Fruit fly (Drosophila melanogaster) whole organism, embryonic: ENCODE data around the gene CG5850.

Experiments
- BEAF-32 ChIP-seq: fragments of 200-800 bp; sonication (Bioruptor generic); optimal IDR thresholded peaks from 3 replicates; lab custom pipeline; 2017; ENCODE audit warnings: missing biosample characterization, missing genetic modification characterization, mild to moderate bottlenecking, moderate library complexity, missing genetic modification reagents
- Bteb2 ChIP-seq: fragments of 200-800 bp; sonication (Bioruptor generic); optimal IDR thresholded peaks from 2 replicates; lab custom pipeline; 2016; ENCODE audit warnings: missing biosample characterization, missing genetic modification characterization
- CG10147 ChIP-seq: fragments of 200-800 bp; sonication (Bioruptor generic); optimal IDR thresholded peaks from 2 replicates; lab custom pipeline; 2019; ENCODE audit warnings: missing biosample characterization, mild to moderate bottlenecking, missing genetic modification characterization, moderate library complexity
- CG10431 ChIP-seq: fragments of 200-800 bp; sonication (Bioruptor generic); optimal IDR thresholded peaks from 3 replicates; lab custom pipeline; 2018; ENCODE audit warnings: missing biosample characterization, mild to moderate bottlenecking, missing genetic modification characterization
- CG10654 ChIP-seq: fragments of 200-800 bp; sonication (Bioruptor generic); optimal IDR thresholded peaks from 2 replicates; lab custom pipeline; 2016; ENCODE audit warnings: missing biosample characterization, missing genetic modification characterization
- CG11456 ChIP-seq: fragments of 200-800 bp; sonication (Bioruptor generic); IDR thresholded peaks from 3 replicates; pipeline ENCODE4 v1.3.6; 2022; ENCODE audit warnings: missing biosample characterization, missing genetic modification characterization
- CG12299 ChIP-seq: fragments of 200-800 bp; sonication (Bioruptor generic); optimal IDR thresholded peaks from 2 replicates; lab custom pipeline; 2018; ENCODE audit warnings: missing biosample characterization, mild to moderate bottlenecking, missing genetic modification characterization
- CG13287 ChIP-seq: fragments of 200-800 bp; sonication (Bioruptor generic); IDR thresholded peaks from 2 replicates; pipeline ENCODE4 v1.3.6; 2022; ENCODE audit warnings: missing biosample characterization, missing genetic modification characterization; ENCODE audit not compliant: partially characterized antibody
- CG14710 ChIP-seq: fragments of 200-800 bp; sonication (Bioruptor generic); optimal IDR thresholded peaks from 3 replicates; lab custom pipeline; 2019; ENCODE audit warnings: missing biosample characterization, mild to moderate bottlenecking, missing genetic modification characterization, moderate library complexity
- CG15696 ChIP-seq: fragments of 200-800 bp; sonication (Bioruptor generic); optimal IDR thresholded peaks from 2 replicates; lab custom pipeline; 2019; ENCODE audit warnings: missing biosample characterization, mild to moderate bottlenecking, missing genetic modification characterization, moderate library complexity
- CG16813 ChIP-seq: fragments of 200-800 bp; sonication (Bioruptor generic); IDR thresholded peaks from 3 replicates; pipeline ENCODE4 v1.3.6; 2022; ENCODE audit warnings: missing biosample characterization, missing genetic modification characterization; ENCODE audit not compliant: partially characterized antibody
- CG17361 ChIP-seq: fragments of 200-800 bp; sonication (Bioruptor generic); IDR thresholded peaks from 3 replicates; pipeline ENCODE4 v1.3.6; 2022; ENCODE audit warnings: missing biosample characterization, missing genetic modification characterization
- CG17829 ChIP-seq: fragments of 200-800 bp; optimal IDR thresholded peaks from 2 replicates; lab custom pipeline; 2019; ENCODE audit warnings: missing biosample characterization, mild to moderate bottlenecking, missing genetic modification characterization, moderate library complexity
- CG18262 ChIP-seq: fragments of 200-800 bp; optimal IDR thresholded peaks from 3 replicates; lab custom pipeline; 2019; ENCODE audit warnings: missing biosample characterization, mild to moderate bottlenecking, missing genetic modification characterization, moderate library complexity
- CG2116 ChIP-seq: fragments of 200-800 bp; sonication (Bioruptor generic); optimal IDR thresholded peaks from 3 replicates; lab custom pipeline; 2018; ENCODE audit warnings: missing biosample characterization, mild to moderate bottlenecking, missing genetic modification characterization
- CG2678 ChIP-seq: fragments of 200-800 bp; sonication (Bioruptor generic); optimal IDR thresholded peaks from 3 replicates; lab custom pipeline; 2019; ENCODE audit warnings: missing biosample characterization, mild to moderate bottlenecking, missing genetic modification characterization, moderate library complexity
- CG30403 ChIP-seq: fragments of 200-800 bp; sonication (Bioruptor generic); optimal IDR thresholded peaks from 3 replicates; lab custom pipeline; 2016; ENCODE audit warnings: missing biosample characterization, missing genetic modification characterization
- CG34224 ChIP-seq: fragments of 200-800 bp; sonication (Bioruptor generic); IDR thresholded peaks from 3 replicates; pipeline ENCODE4 v1.3.6; 2022; ENCODE audit warnings: missing biosample characterization, missing genetic modification characterization; ENCODE audit not compliant: partially characterized antibody
- CG7928 ChIP-seq: fragments of 200-800 bp; sonication (Bioruptor generic); optimal IDR thresholded peaks from 2 replicates; lab custom pipeline; 2017; ENCODE audit warnings: missing biosample characterization, mild to moderate bottlenecking, missing genetic modification characterization
- CG7987 ChIP-seq: fragments of 200-800 bp; sonication (Bioruptor generic); optimal IDR thresholded peaks from 2 replicates; lab custom pipeline; 2018; ENCODE audit warnings: missing biosample characterization, mild to moderate bottlenecking, missing genetic modification characterization, moderate library complexity
- CG9437 ChIP-seq: fragments of 200-800 bp; sonication (Bioruptor generic); optimal IDR thresholded peaks from 2 replicates; lab custom pipeline; 2018; ENCODE audit warnings: missing biosample characterization, mild to moderate bottlenecking, missing genetic modification characterization
- Chrac-16 ChIP-seq: fragments of 200-800 bp; sonication (Bioruptor generic); optimal IDR thresholded peaks from 3 replicates; lab custom pipeline; 2016; ENCODE audit warnings: missing biosample characterization, missing genetic modification characterization
- D19B ChIP-seq: fragments of 200-800 bp; sonication (Bioruptor generic); optimal IDR thresholded peaks from 2 replicates; lab custom pipeline; 2017; ENCODE audit warnings: missing biosample characterization, mild to moderate bottlenecking, missing genetic modification characterization
- Deaf1 ChIP-seq: fragments of 200-800 bp; optimal IDR thresholded peaks from 3 replicates; lab custom pipeline; 2019; ENCODE audit warnings: missing biosample characterization, mild to moderate bottlenecking, missing genetic modification characterization, moderate library complexity
- E2f2 ChIP-seq: fragments of 200-800 bp; sonication (Bioruptor generic); IDR thresholded peaks from 2 replicates; pipeline ENCODE4 v1.3.6; 2022; ENCODE audit warnings: missing biosample characterization, missing genetic modification characterization
- Fer3 ChIP-seq: fragments of 200-800 bp; sonication (Bioruptor generic); optimal IDR thresholded peaks from 2 replicates; lab custom pipeline; 2018; ENCODE audit warnings: missing biosample characterization, mild to moderate bottlenecking, missing genetic modification characterization, moderate library complexity
- Hr39 ChIP-seq: fragments of >200 bp; optimal IDR thresholded peaks from 2 replicates; lab custom pipeline; 2017
- Hr51 ChIP-seq, 2 experiments: fragments of 200-800 bp; sonication (Bioruptor generic); optimal IDR thresholded peaks; 2 replicates in 1 of 2; 3 replicates in 1 of 2; lab custom pipeline; 2016 to 2018; ENCODE audit warnings: missing biosample characterization in 2 of 2, missing genetic modification characterization in 2 of 2, mild to moderate bottlenecking in 1 of 2, moderate library complexity in 1 of 2
- MBD-R2 ChIP-seq: fragments of 200-800 bp; sonication (Bioruptor generic); IDR thresholded peaks from 2 replicates; pipeline ENCODE4 v1.3.6; 2022; ENCODE audit warnings: missing biosample characterization, missing genetic modification characterization
- Meics ChIP-seq: fragments of 200-800 bp; sonication (Bioruptor generic); optimal IDR thresholded peaks from 2 replicates; lab custom pipeline; 2017; ENCODE audit warnings: missing biosample characterization, mild to moderate bottlenecking, missing genetic modification characterization
- NC2α ChIP-seq: fragments of 200-800 bp; sonication (Bioruptor generic); optimal IDR thresholded peaks from 2 replicates; lab custom pipeline; 2016; ENCODE audit warnings: missing biosample characterization, missing genetic modification characterization
- PHDP ChIP-seq: fragments of 200-800 bp; sonication (Bioruptor generic); optimal IDR thresholded peaks from 3 replicates; lab custom pipeline; 2018; ENCODE audit warnings: missing biosample characterization, mild to moderate bottlenecking, missing genetic modification characterization, moderate library complexity
- Stat92E ChIP-seq, 3 experiments: fragments of >200 bp in 2 of 3; fragments of 200-800 bp in 1 of 3; sonication (Bioruptor generic) in 1 of 3; optimal IDR thresholded peaks; 2 replicates each; lab custom pipeline; 2017 to 2019; ENCODE audit warnings: missing biosample characterization in 3 of 3, missing genetic modification characterization in 3 of 3, mild to moderate bottlenecking in 1 of 3, moderate library complexity in 1 of 3
- Xbp1 ChIP-seq: fragments of 200-800 bp; sonication (Bioruptor generic); optimal IDR thresholded peaks from 3 replicates; lab custom pipeline; 2016; ENCODE audit warnings: missing biosample characterization, mild to moderate bottlenecking, missing genetic modification characterization
- Xrp1 ChIP-seq: fragments of 200-800 bp; sonication (Bioruptor generic); IDR thresholded peaks from 2 replicates; pipeline ENCODE4 v1.3.6; 2022; ENCODE audit warnings: missing biosample characterization, missing genetic modification characterization
- YL-1 ChIP-seq: fragments of 200-800 bp; sonication (Bioruptor generic); optimal IDR thresholded peaks from 3 replicates; lab custom pipeline; 2017; ENCODE audit warnings: missing biosample characterization, mild to moderate bottlenecking, missing genetic modification characterization
- bcd ChIP-seq: fragments of 200-800 bp; sonication (Bioruptor generic); optimal IDR thresholded peaks from 2 replicates; lab custom pipeline; 2017; ENCODE audit warnings: missing biosample characterization, mild to moderate bottlenecking, missing genetic modification characterization
- dmrt99B ChIP-seq: fragments of 200-800 bp; sonication (Bioruptor generic); optimal IDR thresholded peaks from 2 replicates; lab custom pipeline; 2018; ENCODE audit warnings: missing biosample characterization, mild to moderate bottlenecking, missing genetic modification characterization, moderate library complexity
- fd96Cb ChIP-seq: fragments of 200-800 bp; sonication (Bioruptor generic); optimal IDR thresholded peaks from 2 replicates; lab custom pipeline; 2018; ENCODE audit warnings: missing biosample characterization, mild to moderate bottlenecking, missing genetic modification characterization, moderate library complexity
- gem ChIP-seq: fragments of 200-800 bp; sonication (Bioruptor generic); optimal IDR thresholded peaks from 2 replicates; lab custom pipeline; 2019; ENCODE audit warnings: missing biosample characterization, mild to moderate bottlenecking, missing genetic modification characterization, moderate library complexity
- hkb ChIP-seq, 2 experiments: fragments of 200-800 bp in 1 of 2; fragments of >200 bp in 1 of 2; sonication (Bioruptor generic) in 1 of 2; IDR thresholded peaks in 1 of 2; optimal IDR thresholded peaks in 1 of 2; 2 replicates each; pipeline versions ENCODE4 v1.3.6 to Lab custom; 2017 to 2022; ENCODE audit warnings: missing biosample characterization in 1 of 2, missing genetic modification characterization in 1 of 2
- ind ChIP-seq: fragments of 200-800 bp; sonication (Bioruptor generic); optimal IDR thresholded peaks from 3 replicates; lab custom pipeline; 2016; ENCODE audit warnings: missing biosample characterization, missing genetic modification characterization
- nom ChIP-seq: fragments of 200-800 bp; sonication (Bioruptor generic); optimal IDR thresholded peaks from 2 replicates; lab custom pipeline; 2017; ENCODE audit warnings: missing biosample characterization, missing genetic modification characterization, mild to moderate bottlenecking, moderate library complexity, missing genetic modification reagents
- sens ChIP-seq: fragments of 200-800 bp; sonication (Bioruptor generic); peaks from one replicate; lab custom pipeline; 2016; ENCODE audit warnings: missing biosample characterization, missing genetic modification characterization
- sna ChIP-seq: fragments of 200-800 bp; sonication (Bioruptor generic); IDR thresholded peaks from 2 replicates; pipeline ENCODE4 v1.3.6; 2022; ENCODE audit warnings: missing biosample characterization, missing genetic modification characterization; ENCODE audit not compliant: partially characterized antibody
- sqz ChIP-seq: fragments of 200-800 bp; sonication (Bioruptor generic); optimal IDR thresholded peaks from 3 replicates; lab custom pipeline; 2018; ENCODE audit warnings: missing biosample characterization, mild to moderate bottlenecking, missing genetic modification characterization
- trem ChIP-seq: fragments of 200-800 bp; optimal IDR thresholded peaks from 3 replicates; lab custom pipeline; 2019; ENCODE audit warnings: missing biosample characterization, mild to moderate bottlenecking, missing genetic modification characterization, moderate library complexity

CG5850 gene

dm6 chr2L:9963603-9964042 lies at the start of gene CG5850 (continued):
- no peak for TF ChIP-seq fd96Cb
- TF ChIP-seq sna (GFP tag; lab: Robert Waterston, UW): 0 out of 2 replicates have a peak, but pooled peaks have one; percentile 33
- peak; percentile 14 for TF ChIP-seq CG30403 (GFP tag; lab: Kevin White, UChicago)
- peak; percentile 63 for TF ChIP-seq CG14710 (tag; lab: Kevin White, UChicago)
- TF ChIP-seq Hr51 (GFP tag; optimal IDR thresholded peaks at IDR 0.05; lab: Kevin White, UChicago): peak in 1 of 2 experiments; percentile 7
- no peak for TF ChIP-seq CG11456 (GFP tag; lab: Robert Waterston, UW)
- peak; percentile 85 for TF ChIP-seq CG7928 (GFP tag; lab: Kevin White, UChicago)
- TF ChIP-seq CG2116 (GFP tag; lab: Kevin White, UChicago): peak; percentile 27
- no peak for TF ChIP-seq bcd (GFP tag; lab: Kevin White, UChicago)
- TF ChIP-seq CG7987: no peak
- peak; percentile 18 for TF ChIP-seq BEAF-32 (GFP tag; lab: Kevin White, UChicago)
- TF ChIP-seq nom (GFP tag; lab: Kevin White, UChicago): peak; percentile 21
- peak; percentile 34 for TF ChIP-seq sqz
- peak; percentile 52; the same call in 2 of the 3 replicates for TF ChIP-seq CG17361 (GFP tag; lab: Robert Waterston, UW)
- peak; percentile 14 for TF ChIP-seq dmrt99B (tag; lab: Kevin White, UChicago)
- TF ChIP-seq NC2α (GFP tag; lab: Kevin White, UChicago): no peak
- TF ChIP-seq CG12299: no peak
- peak; percentile 56 for TF ChIP-seq trem (tag; lab: Kevin White, UChicago)
- no peak; the same call in 1 of the 2 replicates for TF ChIP-seq Xrp1 (GFP tag; lab: Robert Waterston, UW)
- TF ChIP-seq CG10431: peak; percentile 20
- peak; percentile 30 for TF ChIP-seq CG9437 (GFP tag; lab: Kevin White, UChicago)
- peak; percentile 77 for TF ChIP-seq YL-1
- peak; percentile 45 for TF ChIP-seq CG13287 (GFP tag; lab: Robert Waterston, UW)
- peak; percentile 15 for TF ChIP-seq CG10147 (GFP tag; lab: Kevin White, UChicago)
- TF ChIP-seq Hr39 (lab: Kevin White, UChicago): no peak
- peak; percentile 25 for TF ChIP-seq sens (GFP tag; lab: Kevin White, UChicago)
- TF ChIP-seq CG15696 (tag; lab: Kevin White, UChicago): peak; percentile 4
- no peak for TF ChIP-seq ind (GFP tag; lab: Kevin White, UChicago)
- peak; percentile 52 for TF ChIP-seq MBD-R2 (GFP tag; lab: Robert Waterston, UW)
- peak; percentile 44 for TF ChIP-seq CG18262 (tag; lab: Kevin White, UChicago)
- TF ChIP-seq CG10654 (GFP tag; lab: Kevin White, UChicago): no peak
- TF ChIP-seq Fer3 (tag; lab: Kevin White, UChicago): peak; percentile 25
- TF ChIP-seq CG17829 (tag; lab: Kevin White, UChicago): peak; percentile 33
- TF ChIP-seq Bteb2 (GFP tag; lab: Kevin White, UChicago): no peak
- TF ChIP-seq CG16813 (GFP tag; lab: Robert Waterston, UW): no peak
- no peak for TF ChIP-seq D19B (GFP tag; lab: Kevin White, UChicago)
- peak; percentile 1 for TF ChIP-seq Meics (GFP tag; lab: Kevin White, UChicago)
- TF ChIP-seq Stat92E (GFP tag; optimal IDR thresholded peaks at IDR 0.05; lab: Kevin White, UChicago): no peak
- peak; percentile 65 for TF ChIP-seq E2f2 (GFP tag; lab: Robert Waterston, UW)
- peak; percentile 43 for TF ChIP-seq Deaf1
- 0 out of 3 replicates have a peak, but pooled peaks have one; percentile 25 for TF ChIP-seq CG34224
- TF ChIP-seq hkb (optimal IDR thresholded peaks at IDR 0.05; lab: Kevin White, UChicago): no peak
- peak; percentile 24; the same call in 1 of the 2 replicates for TF ChIP-seq hkb (GFP tag; IDR thresholded peaks at IDR 0.05; lab: Robert Waterston, UW)
- peak; percentile 53 for TF ChIP-seq gem
- peak; percentile 5 for TF ChIP-seq Xbp1 (GFP tag; lab: Kevin White, UChicago)
- peak; percentile 43 for TF ChIP-seq CG2678 (tag; lab: Kevin White, UChicago)
- TF ChIP-seq PHDP (tag; lab: Kevin White, UChicago): peak; percentile 45
- no peak for TF ChIP-seq Chrac-16 (GFP tag; lab: Kevin White, UChicago)
